Worm (Caenorhabditis elegans) whole organism, L3 larva: ENCODE measurements around the gene T24E12.1.

ENCODE experiments used
- ZK546.5 ChIP-seq: sonication (generic microtip); optimal IDR thresholded peaks from 2 replicates; lab custom pipeline; 2017; ENCODE audit warnings: missing biosample characterization, missing genetic modification characterization
- ama-1 ChIP-seq: fragments of 150-350 bp; optimal IDR thresholded peaks from 2 replicates; lab custom pipeline; 2018
- ceh-16 ChIP-seq: sonication (generic microtip); optimal IDR thresholded peaks from 2 replicates; lab custom pipeline; 2017; ENCODE audit warnings: missing biosample characterization, missing genetic modification characterization
- ceh-28 ChIP-seq: fragments of 150-350 bp; optimal IDR thresholded peaks from 2 replicates; lab custom pipeline; 2014; ENCODE audit warnings: missing biosample characterization, missing genetic modification reagents, missing genetic modification characterization
- ceh-82 ChIP-seq: fragments of 150-350 bp; optimal IDR thresholded peaks from 2 replicates; lab custom pipeline; 2014; ENCODE audit warnings: missing biosample characterization, missing genetic modification characterization
- ceh-9 ChIP-seq: sonication (generic microtip); optimal IDR thresholded peaks from 2 replicates; lab custom pipeline; 2018; ENCODE audit warnings: missing biosample characterization, missing genetic modification characterization
- daf-12 ChIP-seq: fragments of 150-350 bp; optimal IDR thresholded peaks from 2 replicates; lab custom pipeline; 2014; ENCODE audit warnings: missing biosample characterization, missing genetic modification reagents, missing genetic modification characterization
- egl-27 ChIP-seq: sonication (generic microtip); optimal IDR thresholded peaks from 4 replicates; lab custom pipeline; 2017; ENCODE audit warnings: missing biosample characterization, missing genetic modification reagents, missing genetic modification characterization
- egl-5 ChIP-seq: fragments of 150-350 bp; optimal IDR thresholded peaks from 2 replicates; lab custom pipeline; 2017; ENCODE audit warnings: missing biosample characterization, missing genetic modification reagents, missing genetic modification characterization, inconsistent platforms
- elt-1 ChIP-seq: fragments of 150-350 bp; optimal IDR thresholded peaks from 2 replicates; lab custom pipeline; 2014; ENCODE audit warnings: missing biosample characterization, missing genetic modification characterization
- elt-2 ChIP-seq: sonication (generic microtip); optimal IDR thresholded peaks from 2 replicates; lab custom pipeline; 2016; ENCODE audit warnings: missing genetic modification reagents, mild to moderate bottlenecking, missing genetic modification characterization, missing compliant biosample characterization
- elt-3 ChIP-seq, 3 experiments: fragments of 150-350 bp in 1 of 3; sonication (generic microtip) in 2 of 3; optimal IDR thresholded peaks; 2 replicates in 2 of 3; 4 replicates in 1 of 3; lab custom pipeline; 2014 to 2017; ENCODE audit warnings: missing biosample characterization in 3 of 3, missing genetic modification characterization in 3 of 3
- eor-1 ChIP-seq, 2 experiments: fragments of 150-350 bp; optimal IDR thresholded peaks; 2 replicates each; lab custom pipeline; 2014 to 2018; ENCODE audit warnings: missing biosample characterization in 2 of 2, missing genetic modification characterization in 2 of 2
- fkh-10 ChIP-seq: sonication (generic microtip); optimal IDR thresholded peaks from 2 replicates; lab custom pipeline; 2017; ENCODE audit warnings: missing biosample characterization, missing genetic modification reagents, missing genetic modification characterization
- fkh-2 ChIP-seq: fragments of 150-350 bp; optimal IDR thresholded peaks from 2 replicates; lab custom pipeline; 2014; ENCODE audit warnings: missing biosample characterization, missing genetic modification reagents, missing genetic modification characterization
- fos-1 ChIP-seq: fragments of 150-350 bp; optimal IDR thresholded peaks from 2 replicates; lab custom pipeline; 2014; ENCODE audit warnings: missing biosample characterization, missing genetic modification characterization
- hmg-11 ChIP-seq: sonication (generic microtip); optimal IDR thresholded peaks from 2 replicates; lab custom pipeline; 2016; ENCODE audit warnings: missing genetic modification characterization, missing compliant biosample characterization
- jun-1 ChIP-seq: fragments of 150-350 bp; optimal IDR thresholded peaks from 2 replicates; lab custom pipeline; 2014; ENCODE audit warnings: missing biosample characterization, missing genetic modification reagents, missing genetic modification characterization
- lin-39 ChIP-seq: fragments of 150-350 bp; optimal IDR thresholded peaks from 2 replicates; lab custom pipeline; 2018; ENCODE audit warnings: missing biosample characterization, missing genetic modification reagents, missing genetic modification characterization
- lsy-12 ChIP-seq: sonication (generic microtip); optimal IDR thresholded peaks from 2 replicates; lab custom pipeline; 2016; ENCODE audit warnings: mild to moderate bottlenecking, missing genetic modification characterization, missing compliant biosample characterization
- mdl-1 ChIP-seq: fragments of 150-350 bp; optimal IDR thresholded peaks from 2 replicates; lab custom pipeline; 2014; ENCODE audit warnings: missing biosample characterization, missing genetic modification characterization
- mml-1 ChIP-seq: fragments of 150-350 bp; sonication (generic microtip); optimal IDR thresholded peaks from 3 replicates; lab custom pipeline; 2014; ENCODE audit warnings: missing biosample characterization, missing genetic modification characterization
- nhr-11 ChIP-seq: fragments of 150-350 bp; optimal IDR thresholded peaks from 2 replicates; lab custom pipeline; 2014; ENCODE audit warnings: missing biosample characterization, missing genetic modification characterization
- nhr-12 ChIP-seq: fragments of 150-350 bp; optimal IDR thresholded peaks from 2 replicates; lab custom pipeline; 2014; ENCODE audit warnings: missing biosample characterization, missing genetic modification characterization
- nhr-23 ChIP-seq: fragments of 150-350 bp; optimal IDR thresholded peaks from 2 replicates; lab custom pipeline; 2014; ENCODE audit warnings: missing biosample characterization, missing genetic modification reagents, missing genetic modification characterization
- nhr-237 ChIP-seq: fragments of 150-350 bp; optimal IDR thresholded peaks from 2 replicates; lab custom pipeline; 2014; ENCODE audit warnings: missing biosample characterization, missing genetic modification characterization
- nhr-25 ChIP-seq: sonication (generic microtip); optimal IDR thresholded peaks from 2 replicates; lab custom pipeline; 2017; ENCODE audit warnings: missing biosample characterization, missing genetic modification characterization
- nhr-67 ChIP-seq: fragments of 150-350 bp; optimal IDR thresholded peaks from 2 replicates; lab custom pipeline; 2014; ENCODE audit warnings: missing biosample characterization, missing genetic modification characterization
- nhr-76 ChIP-seq: fragments of 150-350 bp; sonication (generic microtip); optimal IDR thresholded peaks from 5 replicates; lab custom pipeline; 2014; ENCODE audit warnings: missing biosample characterization, missing genetic modification characterization
- nhr-77 ChIP-seq: fragments of 150-350 bp; optimal IDR thresholded peaks from 2 replicates; lab custom pipeline; 2014; ENCODE audit warnings: missing biosample characterization, missing genetic modification characterization
- pha-4 ChIP-seq: fragments of 150-350 bp; optimal IDR thresholded peaks from 2 replicates; lab custom pipeline; 2014; ENCODE audit warnings: missing biosample characterization, missing genetic modification reagents, missing genetic modification characterization
- sea-2 ChIP-seq: fragments of 150-350 bp; sonication (generic microtip); optimal IDR thresholded peaks from 4 replicates; lab custom pipeline; 2014; ENCODE audit warnings: missing biosample characterization, missing genetic modification reagents, missing genetic modification characterization
- skn-1 ChIP-seq: fragments of 150-350 bp; optimal IDR thresholded peaks from 2 replicates; lab custom pipeline; 2014; ENCODE audit warnings: missing biosample characterization, missing genetic modification characterization
- snpc-4 ChIP-seq: fragments of 150-350 bp; optimal IDR thresholded peaks from 2 replicates; lab custom pipeline; 2014; ENCODE audit warnings: missing biosample characterization, missing genetic modification characterization
- tbx-2 ChIP-seq: sonication (generic microtip); optimal IDR thresholded peaks from 2 replicates; lab custom pipeline; 2016; ENCODE audit warnings: mild to moderate bottlenecking, missing genetic modification characterization, missing compliant biosample characterization
- unc-39 ChIP-seq: sonication (generic microtip); optimal IDR thresholded peaks from 4 replicates; lab custom pipeline; 2017; ENCODE audit warnings: missing biosample characterization, missing genetic modification characterization
- unc-62 ChIP-seq: fragments of 150-350 bp; sonication (generic microtip); optimal IDR thresholded peaks from 4 replicates; lab custom pipeline; 2014; ENCODE audit warnings: missing biosample characterization, missing genetic modification reagents, missing genetic modification characterization
- ztf-11 ChIP-seq: fragments of 150-350 bp; optimal IDR thresholded peaks from 2 replicates; lab custom pipeline; 2014; ENCODE audit warnings: missing biosample characterization, missing genetic modification characterization
- ztf-4 ChIP-seq: fragments of 150-350 bp; optimal IDR thresholded peaks from 2 replicates; lab custom pipeline; 2014; ENCODE audit warnings: missing biosample characterization, missing genetic modification characterization

The T24E12.1 gene

DNA sequence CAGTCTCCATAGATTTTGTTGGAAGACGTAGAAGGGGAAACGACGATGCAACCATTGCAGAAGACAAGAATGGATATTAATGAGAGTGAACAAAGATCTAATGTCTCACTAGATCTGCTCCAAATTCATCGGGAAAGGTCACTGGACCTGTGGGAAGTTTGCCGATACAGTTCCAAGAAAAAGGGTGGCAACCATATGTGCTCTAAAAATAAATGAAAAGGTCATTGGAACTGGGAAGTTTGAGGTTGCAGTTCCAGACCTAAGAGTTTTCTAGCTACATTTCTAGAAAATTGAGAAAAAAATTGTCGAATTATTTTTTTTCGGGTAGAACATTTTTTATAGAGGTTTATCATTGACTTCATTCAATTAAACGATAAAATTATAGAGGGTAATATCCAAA lies 38.0 kb upstream of the T24E12.1 start, which contains the start of gene fbxb-92:
fbxb-92 (minus strand) TSS at position 101 of the 400 bp plus-strand sequence.
- TF ChIP-seq unc-62 (GFP tag; lab: Kevin White, UChicago) (no peak), ztf-11 (tag; lab: Kevin White, UChicago) (no peak), nhr-11 (no peak), jun-1 (tag; lab: Kevin White, UChicago) (no peak), nhr-25 (tag; lab: Kevin White, UChicago) (no peak), nhr-67 (tag; lab: Kevin White, UChicago) (no peak)

DNA sequence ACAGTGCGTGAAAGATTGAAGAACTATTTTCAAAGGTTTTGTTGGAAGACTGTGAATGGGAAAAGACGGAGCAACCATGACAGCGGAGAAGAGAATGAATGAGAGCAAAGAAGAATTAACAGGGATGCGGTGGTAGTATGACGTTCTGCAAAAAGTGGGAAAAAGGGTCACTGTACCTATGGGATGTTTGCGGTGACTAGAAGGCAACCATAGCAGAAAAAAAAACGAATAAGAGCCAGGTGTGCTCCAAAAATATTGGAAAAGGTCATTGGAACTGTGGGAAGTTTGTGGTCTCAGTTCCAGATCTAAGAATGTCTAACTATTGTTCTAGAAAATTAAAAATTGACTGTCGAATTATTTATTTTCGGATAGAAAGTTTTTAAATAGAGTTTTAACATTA lies 36.6 kb upstream of the T24E12.1 start, which contains the start of gene fbxb-90:
fbxb-90 (minus strand) TSS at position 101 of the 400 bp plus-strand sequence.
- TF ChIP-seq ceh-16 (tag; lab: Kevin White, UChicago) (no peak), fkh-10 (GFP tag; lab: Kevin White, UChicago) (no peak), nhr-12 (tag; lab: Kevin White, UChicago) (no peak), sea-2 (GFP tag; lab: Kevin White, UChicago) (no peak), unc-62 (GFP tag; lab: Kevin White, UChicago) (no peak), fkh-2 (tag; lab: Kevin White, UChicago) (no peak), nhr-76 (tag; lab: Kevin White, UChicago) (no peak), egl-27 (tag; lab: Kevin White, UChicago) (no peak), pha-4 (tag; lab: Kevin White, UChicago) (no peak), fos-1 (tag; lab: Kevin White, UChicago) (no peak), skn-1 (no peak), nhr-237 (tag; lab: Kevin White, UChicago) (no peak), ceh-9 (tag; lab: Kevin White, UChicago) (no peak), hmg-11 (no peak), unc-39 (tag; lab: Kevin White, UChicago) (no peak), ama-1 (lab: Kevin White, UChicago) (no peak), lsy-12 (tag; lab: Kevin White, UChicago) (no peak), jun-1 (tag; lab: Kevin White, UChicago) (no peak)
- TF ChIP-seq, all 47 proteins: peak for 0

DNA sequence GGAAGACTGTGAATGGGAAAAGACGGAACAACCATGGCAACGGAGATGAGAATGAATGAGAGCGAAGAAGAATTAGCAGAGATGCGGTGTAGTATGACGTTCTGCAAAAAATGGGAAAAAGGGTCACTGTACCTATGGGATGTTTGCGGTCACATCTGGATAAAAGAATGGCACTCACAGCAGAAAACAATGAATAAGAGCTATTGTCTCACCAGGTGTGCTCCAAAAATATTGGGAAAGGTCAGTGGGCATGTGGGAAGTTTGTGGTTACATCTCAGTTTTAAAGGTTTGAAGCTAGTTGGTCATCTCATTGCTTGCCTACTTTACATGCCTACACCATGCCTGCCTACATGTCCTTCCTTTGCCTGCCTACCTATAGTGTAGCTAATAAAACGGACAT lies 34.7 kb upstream of the T24E12.1 start, which contains the start of gene fbxb-91:
fbxb-91 (minus strand) TSS at position 101 of the 400 bp plus-strand sequence.
- no peak for TF ChIP-seq ztf-11 (tag; lab: Kevin White, UChicago)
- no peak for TF ChIP-seq elt-3 (tag; optimal IDR thresholded peaks at IDR 0.05; lab: Kevin White, UChicago)
- no peak for TF ChIP-seq nhr-67 (tag; lab: Kevin White, UChicago)
- no peak for TF ChIP-seq elt-1 (tag; lab: Kevin White, UChicago)
- TF ChIP-seq fkh-10 (GFP tag; lab: Kevin White, UChicago) = no peak

DNA sequence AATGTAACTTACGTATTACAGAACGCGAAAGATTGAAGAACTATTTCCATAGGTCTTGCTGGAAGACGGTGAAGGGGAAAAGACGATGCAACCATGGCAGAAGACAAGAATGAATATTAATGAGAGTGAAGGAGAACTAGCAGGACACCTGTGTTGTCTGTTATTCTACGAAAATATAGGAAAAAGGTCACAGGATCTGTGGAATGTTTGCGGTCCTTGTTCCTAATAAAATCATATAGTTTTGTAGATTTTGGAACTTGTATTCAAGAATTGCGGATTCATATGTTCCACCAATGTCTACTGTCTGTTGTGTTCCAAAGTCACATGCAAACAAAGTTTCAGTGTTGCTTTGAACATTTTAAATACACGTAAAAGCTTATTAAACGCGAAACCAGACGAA lies 33.2 kb upstream of the T24E12.1 start, which contains the start of gene sdz-11:
sdz-11 (minus strand) TSS at position 101 of the 400 bp plus-strand sequence.
- TF ChIP-seq ceh-28 (no peak), snpc-4 (no peak), ceh-82 (tag; lab: Kevin White, UChicago) (no peak), tbx-2 (tag; lab: Kevin White, UChicago) (no peak), hmg-11 (no peak), daf-12 (tag; lab: Kevin White, UChicago) (no peak), nhr-23 (tag; lab: Kevin White, UChicago) (no peak), elt-2 (tag; lab: Kevin White, UChicago) (no peak), egl-5 (tag; lab: Kevin White, UChicago) (no peak), ceh-9 (tag; lab: Kevin White, UChicago) (no peak), lsy-12 (tag; lab: Kevin White, UChicago) (no peak), nhr-25 (tag; lab: Kevin White, UChicago) (no peak), mml-1 (no peak), unc-39 (tag; lab: Kevin White, UChicago) (no peak), ceh-16 (tag; lab: Kevin White, UChicago) (no peak), pha-4 (tag; lab: Kevin White, UChicago) (no peak), fkh-10 (GFP tag; lab: Kevin White, UChicago) (no peak), ama-1 (lab: Kevin White, UChicago) (no peak), eor-1 (tag; optimal IDR thresholded peaks at IDR 0.05; lab: Kevin White, UChicago) (no peak)

DNA sequence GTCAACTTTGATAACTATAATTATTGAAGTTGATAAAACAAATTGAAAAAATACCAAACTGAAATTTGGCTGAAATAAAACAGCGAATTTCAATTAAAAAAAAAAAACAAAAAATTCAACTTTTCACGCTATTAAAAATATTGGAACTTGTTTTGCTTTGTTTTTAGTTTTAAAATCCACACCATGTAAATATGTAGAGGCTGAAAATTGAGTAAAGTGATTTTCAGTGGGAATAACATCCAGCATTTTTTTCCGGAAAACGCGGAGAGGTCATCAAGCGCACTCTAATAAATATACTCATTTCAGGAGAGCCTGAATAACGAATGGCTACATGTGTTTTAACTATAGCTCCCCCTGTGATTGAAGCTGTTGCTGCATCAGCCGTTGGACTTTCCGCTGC lies 31.8 kb upstream of the T24E12.1 start, which contains the start of gene rcd-1:
rcd-1 (plus strand) TSS at position 301 of the 400 bp plus-strand sequence.
- no peak for TF ChIP-seq ZK546.5 (tag; lab: Kevin White, UChicago)
- no peak for TF ChIP-seq eor-1 (tag; optimal IDR thresholded peaks at IDR 0.05; lab: Kevin White, UChicago)
- TF ChIP-seq ceh-9 (tag; lab: Kevin White, UChicago) = no peak
- TF ChIP-seq mdl-1 (tag; lab: Kevin White, UChicago) = no peak
- TF ChIP-seq tbx-2 (tag; lab: Kevin White, UChicago) = no peak
- no peak for TF ChIP-seq egl-27 (tag; lab: Kevin White, UChicago)
- no peak for TF ChIP-seq pha-4 (tag; lab: Kevin White, UChicago)
- TF ChIP-seq nhr-25 (tag; lab: Kevin White, UChicago) = no peak
- no peak for TF ChIP-seq nhr-23 (tag; lab: Kevin White, UChicago)
- no peak for TF ChIP-seq hmg-11
- no peak for TF ChIP-seq ztf-4
- TF ChIP-seq lin-39 (tag; lab: Kevin White, UChicago) = no peak
- no peak for TF ChIP-seq nhr-77 (tag; lab: Kevin White, UChicago)
